Fruit fly (Drosophila melanogaster): ENCODE results near the gene CG7443.

DNA sequence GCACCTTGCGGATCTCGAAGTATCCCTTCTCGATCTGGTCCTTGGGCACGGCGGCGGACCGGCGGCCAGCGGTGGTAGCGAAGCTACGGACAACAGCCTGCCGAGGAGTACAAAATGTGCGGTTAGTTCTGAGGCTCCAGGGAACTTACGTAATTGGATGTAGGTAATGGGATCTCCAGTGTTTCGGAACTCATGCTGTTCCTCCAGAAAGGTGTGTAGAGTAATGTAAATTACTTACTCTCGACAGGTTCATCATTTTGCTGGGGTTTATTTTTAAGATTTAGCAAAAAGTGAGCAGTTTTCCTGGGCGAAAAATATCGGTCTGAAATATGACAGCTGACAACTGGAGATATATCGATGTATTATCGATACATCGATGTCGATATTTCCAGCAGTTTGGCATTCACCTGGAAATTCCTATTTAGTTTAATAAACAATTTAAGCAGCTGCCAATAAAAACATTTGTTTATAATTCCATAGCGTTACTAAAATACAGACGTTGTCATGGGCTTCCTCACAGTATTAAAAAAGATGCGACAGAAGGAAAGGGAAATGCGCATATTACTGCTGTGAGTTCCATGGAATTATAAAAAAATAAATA lies 16.7 kb downstream of the CG7443 start, which contains the start of the genes COX7A and Arl2:
- no peak for TF ChIP-seq psq (optimal IDR thresholded peaks at IDR 0.05)
- TF ChIP-seq insv (optimal IDR thresholded peaks at IDR 0.05) = no peak
- TF ChIP-seq ttk (optimal IDR thresholded peaks at IDR 0.05) = no peak
- TF ChIP-seq h (optimal IDR thresholded peaks at IDR 0.05) = no peak

Measured in Kc167 (cell line).